Fruit fly (Drosophila melanogaster) whole organism, prepupa: ENCODE data around the gene robl37BC.

Source experiments
- Blimp-1 ChIP-seq: fragments of 200-800 bp; sonication (Bioruptor generic); optimal IDR thresholded peaks from 3 replicates; lab custom pipeline; 2017; ENCODE audit warnings: missing biosample characterization, missing genetic modification characterization, mild to moderate bottlenecking, moderate library complexity, missing genetic modification reagents
- CG10631 ChIP-seq: fragments of 200-800 bp; sonication (Bioruptor generic); optimal IDR thresholded peaks from 2 replicates; lab custom pipeline; 2016; ENCODE audit warnings: missing biosample characterization, missing genetic modification characterization
- CG10669 ChIP-seq: fragments of 200-800 bp; sonication (Bioruptor generic); optimal IDR thresholded peaks from 3 replicates; lab custom pipeline; 2018; ENCODE audit warnings: missing biosample characterization, mild to moderate bottlenecking, missing genetic modification characterization, moderate library complexity
- CG11762 ChIP-seq: fragments of 200-800 bp; sonication (Bioruptor generic); optimal IDR thresholded peaks from 3 replicates; lab custom pipeline; 2016; ENCODE audit warnings: missing biosample characterization, missing genetic modification characterization; ENCODE audit not compliant: insufficient read depth
- CG11902 ChIP-seq: fragments of 200-800 bp; sonication (Bioruptor generic); optimal IDR thresholded peaks from 3 replicates; lab custom pipeline; 2016; ENCODE audit warnings: missing biosample characterization, missing genetic modification characterization
- CG15336 ChIP-seq: fragments of 200-800 bp; sonication (Bioruptor generic); IDR thresholded peaks from 2 replicates; pipeline ENCODE4 v1.3.6; 2022; ENCODE audit warnings: missing biosample characterization, missing genetic modification characterization
- CG1621 ChIP-seq: fragments of 200-800 bp; sonication (Bioruptor generic); optimal IDR thresholded peaks from 3 replicates; lab custom pipeline; 2018; ENCODE audit warnings: missing biosample characterization, mild to moderate bottlenecking, missing genetic modification characterization
- CG16779 ChIP-seq: fragments of 200-800 bp; sonication (Bioruptor generic); optimal IDR thresholded peaks from 3 replicates; lab custom pipeline; 2017; ENCODE audit warnings: missing biosample characterization, mild to moderate bottlenecking, missing genetic modification characterization
- CG3032 ChIP-seq: fragments of 200-800 bp; optimal IDR thresholded peaks from 2 replicates; lab custom pipeline; 2019; ENCODE audit warnings: missing biosample characterization, mild to moderate bottlenecking, missing genetic modification characterization, moderate library complexity
- CG31627 ChIP-seq: fragments of 200-800 bp; sonication (Bioruptor generic); optimal IDR thresholded peaks from 3 replicates; lab custom pipeline; 2016; ENCODE audit warnings: missing biosample characterization, missing genetic modification characterization
- CG32006 ChIP-seq: fragments of 200-800 bp; sonication (Bioruptor generic); optimal IDR thresholded peaks from 3 replicates; lab custom pipeline; 2017; ENCODE audit warnings: missing biosample characterization, mild to moderate bottlenecking, missing genetic modification characterization
- CG34406 ChIP-seq: fragments of 200-800 bp; sonication (Bioruptor generic); optimal IDR thresholded peaks from 3 replicates; lab custom pipeline; 2016; ENCODE audit warnings: missing biosample characterization, missing genetic modification characterization
- CG4318 ChIP-seq: fragments of 200-800 bp; sonication (Bioruptor generic); optimal IDR thresholded peaks from 3 replicates; lab custom pipeline; 2017; ENCODE audit warnings: missing biosample characterization, mild to moderate bottlenecking, missing genetic modification characterization
- CG6163 ChIP-seq: fragments of 200-800 bp; sonication (Bioruptor generic); IDR thresholded peaks from 3 replicates; pipeline ENCODE4 v1.3.6; 2022; ENCODE audit warnings: missing biosample characterization, missing genetic modification characterization
- CG6276 ChIP-seq: fragments of 200-800 bp; sonication (Bioruptor generic); optimal IDR thresholded peaks from 2 replicates; lab custom pipeline; 2017; ENCODE audit warnings: missing biosample characterization, mild to moderate bottlenecking, missing genetic modification characterization
- CG6792 ChIP-seq: fragments of 200-800 bp; sonication (Bioruptor generic); optimal IDR thresholded peaks from 3 replicates; lab custom pipeline; 2016; ENCODE audit warnings: missing biosample characterization, missing genetic modification characterization
- CG6808 ChIP-seq: fragments of 200-800 bp; sonication (Bioruptor generic); optimal IDR thresholded peaks from 3 replicates; lab custom pipeline; 2017; ENCODE audit warnings: missing biosample characterization, missing genetic modification characterization, mild to moderate bottlenecking, moderate library complexity, missing genetic modification reagents
- CG6854 ChIP-seq: fragments of 200-800 bp; sonication (Bioruptor generic); optimal IDR thresholded peaks from 2 replicates; lab custom pipeline; 2017; ENCODE audit warnings: missing biosample characterization, mild to moderate bottlenecking, missing genetic modification characterization
- CG7368 ChIP-seq: fragments of 200-800 bp; sonication (Bioruptor generic); optimal IDR thresholded peaks from 3 replicates; lab custom pipeline; 2016; ENCODE audit warnings: missing biosample characterization, missing genetic modification characterization
- CG8119 ChIP-seq: fragments of 200-800 bp; sonication (Bioruptor generic); IDR thresholded peaks from 3 replicates; pipeline ENCODE4 v1.3.6; 2022; ENCODE audit warnings: missing biosample characterization, missing genetic modification characterization
- CG8319 ChIP-seq: fragments of 200-800 bp; sonication (Bioruptor generic); optimal IDR thresholded peaks from 3 replicates; lab custom pipeline; 2016; ENCODE audit warnings: missing biosample characterization, missing genetic modification characterization
- CG8632 ChIP-seq: fragments of 200-800 bp; sonication (Bioruptor generic); optimal IDR thresholded peaks from 3 replicates; lab custom pipeline; 2016; ENCODE audit warnings: missing biosample characterization, missing genetic modification characterization
- CG9139 ChIP-seq: fragments of 200-800 bp; sonication (Bioruptor generic); optimal IDR thresholded peaks from 3 replicates; lab custom pipeline; 2017; ENCODE audit warnings: missing biosample characterization, mild to moderate bottlenecking, missing genetic modification characterization
- Eip75B ChIP-seq: fragments of 200-800 bp; sonication (Bioruptor generic); optimal IDR thresholded peaks from 3 replicates; lab custom pipeline; 2016; ENCODE audit warnings: missing biosample characterization, missing genetic modification characterization
- Eip78C ChIP-seq: fragments of 200-800 bp; sonication (Bioruptor generic); peaks from one replicate; lab custom pipeline; 2016; ENCODE audit warnings: missing biosample characterization, missing genetic modification characterization
- Eip93F ChIP-seq: fragments of 200-800 bp; sonication (Bioruptor generic); optimal IDR thresholded peaks from 2 replicates; lab custom pipeline; 2016; ENCODE audit warnings: missing biosample characterization, mild to moderate bottlenecking, missing genetic modification characterization
- Ets21C ChIP-seq: fragments of 200-800 bp; sonication (Bioruptor generic); optimal IDR thresholded peaks from 3 replicates; lab custom pipeline; 2016; ENCODE audit warnings: missing biosample characterization, missing genetic modification characterization
- Ets96B ChIP-seq: fragments of 200-800 bp; optimal IDR thresholded peaks from 2 replicates; lab custom pipeline; 2019; ENCODE audit warnings: missing biosample characterization, mild to moderate bottlenecking, missing genetic modification characterization, moderate library complexity
- Gug ChIP-seq: fragments of 200-800 bp; sonication (Bioruptor generic); IDR thresholded peaks from 2 replicates; pipeline ENCODE4 v1.3.6; 2022; ENCODE audit warnings: missing biosample characterization, missing genetic modification characterization
- Hr38 ChIP-seq: sonication (Bioruptor generic); optimal IDR thresholded peaks from 2 replicates; lab custom pipeline; 2016; ENCODE audit warnings: missing biosample characterization, missing genetic modification characterization
- Hr39 ChIP-seq: fragments of 200-800 bp; sonication (Bioruptor generic); optimal IDR thresholded peaks from 2 replicates; lab custom pipeline; 2016; ENCODE audit warnings: missing biosample characterization, missing genetic modification characterization
- Hr4 ChIP-seq: fragments of 200-800 bp; sonication (Bioruptor generic); optimal IDR thresholded peaks from 3 replicates; lab custom pipeline; 2016; ENCODE audit warnings: missing biosample characterization, missing genetic modification characterization
- Lpt ChIP-seq: fragments of 200-800 bp; sonication (Bioruptor generic); optimal IDR thresholded peaks from 3 replicates; lab custom pipeline; 2016; ENCODE audit warnings: missing biosample characterization, missing genetic modification characterization
- Met ChIP-seq: fragments of 200-800 bp; sonication (Bioruptor generic); optimal IDR thresholded peaks from 3 replicates; lab custom pipeline; 2016; ENCODE audit warnings: missing biosample characterization, missing genetic modification characterization
- OdsH ChIP-seq: fragments of 200-800 bp; sonication (Bioruptor generic); optimal IDR thresholded peaks from 3 replicates; lab custom pipeline; 2016; ENCODE audit warnings: missing biosample characterization, missing genetic modification characterization
- Smox ChIP-seq: fragments of 200-800 bp; sonication (Bioruptor generic); optimal IDR thresholded peaks from 3 replicates; lab custom pipeline; 2016; ENCODE audit warnings: missing biosample characterization, missing genetic modification characterization
- Sox14 ChIP-seq: fragments of 200-800 bp; sonication (Bioruptor generic); optimal IDR thresholded peaks from 3 replicates; lab custom pipeline; 2016; ENCODE audit warnings: missing biosample characterization, missing genetic modification characterization
- Sox15 ChIP-seq: fragments of 200-800 bp; sonication (Bioruptor generic); optimal IDR thresholded peaks from 3 replicates; lab custom pipeline; 2016; ENCODE audit warnings: missing biosample characterization, missing genetic modification characterization
- achi ChIP-seq: fragments of 200-800 bp; sonication (Bioruptor generic); optimal IDR thresholded peaks from 3 replicates; lab custom pipeline; 2016; ENCODE audit warnings: missing biosample characterization, missing genetic modification characterization
- acj6 ChIP-seq: fragments of 200-800 bp; sonication (Bioruptor generic); optimal IDR thresholded peaks from 3 replicates; lab custom pipeline; 2016; ENCODE audit warnings: missing biosample characterization, missing genetic modification characterization
- cyc ChIP-seq: fragments of 200-800 bp; sonication (Bioruptor generic); optimal IDR thresholded peaks from 3 replicates; lab custom pipeline; 2016; ENCODE audit warnings: missing biosample characterization, missing genetic modification characterization
- dac ChIP-seq: fragments of 200-800 bp; sonication (Bioruptor generic); optimal IDR thresholded peaks from 2 replicates; lab custom pipeline; 2017; ENCODE audit warnings: missing biosample characterization, mild to moderate bottlenecking, missing genetic modification characterization
- eg ChIP-seq: fragments of 200-800 bp; sonication (Bioruptor generic); IDR thresholded peaks from 3 replicates; pipeline ENCODE4 v1.3.6; 2022; ENCODE audit warnings: missing biosample characterization, missing genetic modification characterization
- esn ChIP-seq: fragments of 200-800 bp; sonication (Bioruptor generic); optimal IDR thresholded peaks from 2 replicates; lab custom pipeline; 2016; ENCODE audit warnings: missing biosample characterization, mild to moderate bottlenecking, missing genetic modification characterization, moderate library complexity
- fd59A ChIP-seq: fragments of 200-800 bp; sonication (Bioruptor generic); optimal IDR thresholded peaks from 2 replicates; lab custom pipeline; 2017; ENCODE audit warnings: missing biosample characterization, mild to moderate bottlenecking, missing genetic modification characterization, missing genetic modification reagents
- fd85E ChIP-seq: fragments of 200-800 bp; sonication (Bioruptor generic); optimal IDR thresholded peaks from 3 replicates; lab custom pipeline; 2016; ENCODE audit warnings: missing biosample characterization, missing genetic modification characterization
- fkh ChIP-seq: fragments of 200-800 bp; sonication (Bioruptor generic); optimal IDR thresholded peaks from 3 replicates; lab custom pipeline; 2017; ENCODE audit warnings: missing biosample characterization, mild to moderate bottlenecking, missing genetic modification characterization, moderate library complexity
- lz ChIP-seq: fragments of 200-800 bp; sonication (Bioruptor generic); optimal IDR thresholded peaks from 3 replicates; lab custom pipeline; 2016; ENCODE audit warnings: missing biosample characterization, missing genetic modification characterization
- pdm3 ChIP-seq: fragments of 200-800 bp; sonication (Bioruptor generic); optimal IDR thresholded peaks from 3 replicates; lab custom pipeline; 2016; ENCODE audit warnings: missing biosample characterization, missing genetic modification characterization
- spab ChIP-seq: fragments of 200-800 bp; sonication (Bioruptor generic); optimal IDR thresholded peaks from 2 replicates; lab custom pipeline; 2017; ENCODE audit warnings: missing biosample characterization, mild to moderate bottlenecking, missing genetic modification characterization, missing genetic modification reagents
- ss ChIP-seq, 2 experiments: fragments of 200-800 bp; sonication (Bioruptor generic); optimal IDR thresholded peaks; 2 replicates in 1 of 2; 3 replicates in 1 of 2; lab custom pipeline; 2017 to 2018; ENCODE audit warnings: mild to moderate bottlenecking in 2 of 2, missing biosample characterization in 2 of 2, missing genetic modification characterization in 2 of 2, moderate library complexity in 1 of 2
- vri ChIP-seq: fragments of 200-800 bp; sonication (Bioruptor generic); optimal IDR thresholded peaks from 3 replicates; lab custom pipeline; 2016; ENCODE audit warnings: missing biosample characterization, mild to moderate bottlenecking, missing genetic modification characterization

The robl37BC gene

dm6 chr2L:19034213-19034929, 23.7 kb downstream of the robl37BC start, which contains the start of the genes mib2 and CG31800:
Gene mib2 (plus strand): TSS chr2L:19034444.
Gene CG31800 (minus strand): TSS chr2L:19034576.
- TF ChIP-seq Hr39 (no peak), Eip78C (peak; percentile 52), ss (GFP tag; optimal IDR thresholded peaks at IDR 0.05; lab: Kevin White, UChicago) (no peak), CG3032 (tag; lab: Kevin White, UChicago) (no peak), cyc (GFP tag; lab: Kevin White, UChicago) (no peak), esn (GFP tag; lab: Kevin White, UChicago) (peak; percentile 21), lz (GFP tag; lab: Kevin White, UChicago) (no peak), CG34406 (no peak), OdsH (GFP tag; lab: Kevin White, UChicago) (no peak), CG6163 (GFP tag; lab: Robert Waterston, UW) (no peak), fd85E (GFP tag; lab: Kevin White, UChicago) (no peak), CG4318 (GFP tag; lab: Kevin White, UChicago) (no peak), Eip93F (GFP tag; lab: Kevin White, UChicago) (no peak), Smox (no peak), CG8632 (GFP tag; lab: Kevin White, UChicago) (no peak), CG8119 (GFP tag; lab: Robert Waterston, UW) (no peak), CG6854 (GFP tag; lab: Kevin White, UChicago) (no peak), fd59A (GFP tag; lab: Kevin White, UChicago) (no peak), CG16779 (no peak), CG10631 (GFP tag; lab: Kevin White, UChicago) (no peak), CG11902 (no peak), CG6792 (GFP tag; lab: Kevin White, UChicago) (no peak), acj6 (peak; percentile 3), CG6808 (GFP tag; lab: Kevin White, UChicago) (peak; percentile 13), Ets21C (GFP tag; lab: Kevin White, UChicago) (no peak), achi (GFP tag; lab: Kevin White, UChicago) (peak; percentile 16), CG7368 (no peak), Hr4 (GFP tag; lab: Kevin White, UChicago) (no peak), Ets96B (no peak), CG1621 (tag; lab: Kevin White, UChicago) (no peak), CG10669 (GFP tag; lab: Kevin White, UChicago) (no peak), dac (no peak), Eip75B (no peak), Sox15 (GFP tag; lab: Kevin White, UChicago) (no peak), eg (GFP tag; lab: Robert Waterston, UW) (no peak), vri (GFP tag; lab: Kevin White, UChicago) (no peak), Gug (GFP tag; lab: Robert Waterston, UW) (no peak), Blimp-1 (GFP tag; lab: Kevin White, UChicago) (no peak), Hr38 (no peak), CG31627 (GFP tag; lab: Kevin White, UChicago) (no peak), Sox14 (no peak), CG11762 (no peak), CG6276 (GFP tag; lab: Kevin White, UChicago) (no peak), Lpt (no peak), pdm3 (GFP tag; lab: Kevin White, UChicago) (no peak), spab (GFP tag; lab: Kevin White, UChicago) (no peak), CG32006 (GFP tag; lab: Kevin White, UChicago) (no peak), CG8319 (GFP tag; lab: Kevin White, UChicago) (no peak), CG9139 (GFP tag; lab: Kevin White, UChicago) (no peak), fkh (GFP tag; lab: Kevin White, UChicago) (peak; percentile 36), CG15336 (no peak), Met (no peak)
